Worm (Caenorhabditis elegans): Measurements from ENCODE around the gene hst-6.

- TF ChIP-seq aly-1 (tag; optimal IDR thresholded peaks at IDR 0.05) (peak; percentile 72), ama-1 (optimal IDR thresholded peaks at IDR 0.05) (no peak), ceh-36 (tag; optimal IDR thresholded peaks at IDR 0.05) (peak; percentile 80)
These were observed 44.0 kb downstream of the hst-6 start for ce11 chrX:5319214-5319838.

Measured in whole organism, early embryonic.